Worm (Caenorhabditis elegans) whole organism, midembryonic: ENCODE measurements around the gene nspb-10.

ENCODE experiments used
- T22C8.4 ChIP-seq: fragments of 200-800 bp; sonication (Bioruptor generic); IDR thresholded peaks from 2 replicates; pipeline ENCODE4 v1.3.6; 2022; ENCODE audit warnings: missing genetic modification characterization, missing compliant biosample characterization
- cog-1 ChIP-seq: sonication (generic microtip); optimal IDR thresholded peaks from 2 replicates; lab custom pipeline; 2016; ENCODE audit warnings: missing genetic modification characterization, missing compliant biosample characterization
- flt-1 ChIP-seq: fragments of 200-800 bp; sonication (Bioruptor generic); IDR thresholded peaks from 2 replicates; pipeline ENCODE4 v1.3.6; 2022; ENCODE audit warnings: missing genetic modification characterization, missing compliant biosample characterization
- klf-2 ChIP-seq: fragments of 200-800 bp; sonication (Bioruptor generic); conservative IDR thresholded peaks from 2 replicates; pipeline ENCODE4 v1.3.6; 2022; ENCODE audit warnings: missing genetic modification reagents, missing genetic modification characterization, missing compliant biosample characterization
- med-1 ChIP-seq: sonication (generic microtip); optimal IDR thresholded peaks from 2 replicates; lab custom pipeline; 2017; ENCODE audit warnings: missing genetic modification characterization, mild to moderate bottlenecking, missing compliant biosample characterization, antibody characterized with exemption, missing genetic modification reagents; ENCODE audit not compliant: insufficient read depth
- ref-1 ChIP-seq: fragments of 200-800 bp; sonication (Bioruptor generic); conservative IDR thresholded peaks from 2 replicates; pipeline ENCODE4 v1.3.6; 2022; ENCODE audit warnings: missing genetic modification reagents, missing genetic modification characterization, missing compliant biosample characterization
- tab-1 ChIP-seq: fragments of 200-800 bp; sonication (Bioruptor generic); IDR thresholded peaks from 2 replicates; pipeline ENCODE4 v1.3.6; 2022; ENCODE audit warnings: missing genetic modification characterization, missing compliant biosample characterization
- ztf-23 ChIP-seq: fragments of 200-800 bp; sonication (Bioruptor generic); IDR thresholded peaks from 2 replicates; pipeline ENCODE4 v1.3.6; 2022; ENCODE audit warnings: missing genetic modification reagents, missing genetic modification characterization, missing compliant biosample characterization
- ztf-29 ChIP-seq: fragments of 200-800 bp; sonication (Bioruptor generic); IDR thresholded peaks from 2 replicates; pipeline ENCODE4 v1.3.6; 2022; ENCODE audit warnings: missing genetic modification reagents, missing genetic modification characterization, missing compliant biosample characterization

nspb-10 gene

DNA sequence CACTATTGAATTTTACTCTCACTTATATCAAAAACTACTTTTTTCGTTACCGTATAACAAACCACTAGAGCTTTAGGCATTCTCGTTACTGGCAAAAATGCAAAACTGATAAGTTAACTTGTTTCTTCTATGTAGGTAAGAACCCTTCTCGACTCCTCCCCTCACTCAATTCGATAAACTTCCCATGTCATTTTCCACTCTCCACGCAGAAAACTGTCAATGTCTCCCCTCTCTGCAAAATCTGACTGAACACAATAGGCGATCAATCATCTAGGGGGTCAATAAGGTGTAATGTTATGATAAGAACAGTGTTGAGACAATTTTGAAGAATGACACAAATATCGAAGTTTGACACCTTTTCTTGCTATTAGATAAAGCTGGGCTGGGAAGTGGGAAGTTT is 30.7 kb upstream of the nspb-10 start:
- no peak for TF ChIP-seq med-1 (GFP tag; lab: Kevin White, UChicago)
- TF ChIP-seq ref-1 (GFP tag; lab: Robert Waterston, UW): no peak
- no peak for TF ChIP-seq tab-1 (GFP tag; lab: Robert Waterston, UW)
- no peak for TF ChIP-seq flt-1 (GFP tag; lab: Robert Waterston, UW)
- TF ChIP-seq cog-1 (tag; lab: Kevin White, UChicago): no peak
- no peak for TF ChIP-seq T22C8.4 (GFP tag; lab: Robert Waterston, UW)
- TF ChIP-seq klf-2 (GFP tag; lab: Robert Waterston, UW): no peak
- TF ChIP-seq ztf-23 (GFP tag; lab: Robert Waterston, UW): no peak

DNA sequence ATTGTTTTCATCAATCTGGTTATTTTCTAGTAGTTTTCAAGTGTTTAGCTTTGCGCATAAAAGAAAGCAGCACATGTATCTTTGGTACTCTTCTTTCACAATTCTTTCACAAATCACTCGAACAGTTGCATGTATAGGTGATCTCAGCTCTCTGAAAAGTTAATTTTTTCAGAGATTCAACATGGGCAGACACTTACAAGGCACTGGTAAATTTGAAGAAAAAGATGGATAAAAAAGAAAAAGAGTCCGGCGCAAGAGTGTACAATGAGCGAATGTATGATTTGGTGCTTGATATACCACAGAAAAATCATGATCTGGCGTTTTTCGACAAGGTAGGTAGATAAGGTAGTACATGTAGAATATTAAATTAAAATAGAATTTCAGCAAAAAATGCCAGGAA is 30.1 kb upstream of the nspb-10 start:
- TF ChIP-seq flt-1 (GFP tag; lab: Robert Waterston, UW): no peak
- no peak for TF ChIP-seq T22C8.4 (GFP tag; lab: Robert Waterston, UW)
- no peak for TF ChIP-seq klf-2 (GFP tag; lab: Robert Waterston, UW)
- no peak for TF ChIP-seq tab-1 (GFP tag; lab: Robert Waterston, UW)
- TF ChIP-seq ref-1 (GFP tag; lab: Robert Waterston, UW): no peak
- TF ChIP-seq ztf-23 (GFP tag; lab: Robert Waterston, UW): no peak
- no peak for TF ChIP-seq cog-1 (tag; lab: Kevin White, UChicago)
- no peak for TF ChIP-seq ztf-29 (GFP tag; lab: Robert Waterston, UW)
- no peak for TF ChIP-seq med-1 (GFP tag; lab: Kevin White, UChicago)

DNA sequence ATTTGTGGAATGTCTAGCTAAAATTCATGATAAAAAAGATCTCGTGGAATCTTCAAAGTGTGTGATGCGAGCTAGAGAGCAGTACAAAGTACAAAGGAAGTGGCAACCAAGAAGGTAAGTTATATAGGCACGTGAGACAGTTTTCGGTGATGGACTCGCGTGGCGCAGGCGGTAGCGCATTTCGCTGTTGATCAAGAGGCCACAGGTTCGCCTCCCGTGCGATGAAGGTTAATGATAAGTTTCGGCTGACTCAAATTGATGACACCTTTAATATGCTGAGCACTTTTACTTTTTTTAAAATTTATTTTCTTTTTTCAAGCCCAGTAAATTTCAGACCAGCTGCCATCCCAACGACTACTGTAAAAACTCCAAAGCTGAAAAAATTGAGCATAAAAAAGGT is 28.9 kb upstream of the nspb-10 start:
- TF ChIP-seq cog-1 (tag; lab: Kevin White, UChicago) (no peak), ztf-29 (GFP tag; lab: Robert Waterston, UW) (no peak), klf-2 (GFP tag; lab: Robert Waterston, UW) (0 out of 2 replicates have a peak, but pooled peaks have one; percentile 42), T22C8.4 (GFP tag; lab: Robert Waterston, UW) (no peak), tab-1 (GFP tag; lab: Robert Waterston, UW) (0 out of 2 replicates have a peak, but pooled peaks have one; percentile 26), med-1 (GFP tag; lab: Kevin White, UChicago) (no peak), flt-1 (GFP tag; lab: Robert Waterston, UW) (no peak), ztf-23 (GFP tag; lab: Robert Waterston, UW) (no peak)

DNA sequence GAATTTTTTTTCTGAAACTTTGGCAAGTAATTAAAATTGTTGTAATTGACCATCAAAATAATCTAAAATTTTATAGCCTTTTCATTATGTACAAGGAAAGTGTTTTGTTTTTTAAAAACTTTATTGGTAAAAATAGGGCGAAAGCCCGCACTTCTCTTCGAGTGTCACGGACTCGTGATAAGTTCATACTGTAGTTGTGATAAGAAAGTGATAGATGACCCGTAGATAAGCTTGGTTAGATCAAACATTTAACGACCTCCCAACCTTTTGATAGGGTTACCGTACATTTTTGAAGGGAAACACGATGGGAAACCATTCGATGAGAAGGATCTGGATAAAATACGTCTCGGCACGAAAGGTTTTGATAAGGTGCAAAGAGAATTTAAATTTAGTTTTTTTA is 28.3 kb upstream of the nspb-10 start:
- TF ChIP-seq cog-1 (tag; lab: Kevin White, UChicago) (no peak), tab-1 (GFP tag; lab: Robert Waterston, UW) (no peak)

DNA sequence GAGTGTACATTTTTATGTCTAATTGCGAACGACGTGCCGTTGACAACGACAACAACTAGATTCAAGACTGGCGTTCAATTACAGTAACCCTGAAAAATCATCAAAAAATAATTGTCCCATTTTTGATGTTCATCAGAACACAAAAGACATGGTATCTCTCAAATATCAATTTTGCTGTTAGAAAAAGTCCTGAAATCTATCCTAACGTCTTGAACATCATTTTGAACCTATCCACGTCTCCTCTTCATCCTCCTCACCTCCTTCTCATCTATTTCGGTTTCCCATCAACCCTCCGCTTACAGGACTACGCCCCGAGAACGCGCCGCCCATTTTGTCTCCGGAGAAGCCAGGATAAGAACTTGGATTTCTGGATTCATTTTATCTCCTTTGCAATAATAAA is 27.7 kb upstream of the nspb-10 start, which contains the start of gene mltn-9:
Gene mltn-9, plus strand, starts transcription at position 301 of the 400 bp plus-strand sequence.
- TF ChIP-seq T22C8.4 (GFP tag; lab: Robert Waterston, UW) (no peak), med-1 (GFP tag; lab: Kevin White, UChicago) (no peak), ref-1 (GFP tag; lab: Robert Waterston, UW) (no peak), flt-1 (GFP tag; lab: Robert Waterston, UW) (no peak), cog-1 (tag; lab: Kevin White, UChicago) (no peak), klf-2 (GFP tag; lab: Robert Waterston, UW) (no peak), ztf-29 (GFP tag; lab: Robert Waterston, UW) (no peak), ztf-23 (GFP tag; lab: Robert Waterston, UW) (no peak), tab-1 (GFP tag; lab: Robert Waterston, UW) (no peak)

DNA sequence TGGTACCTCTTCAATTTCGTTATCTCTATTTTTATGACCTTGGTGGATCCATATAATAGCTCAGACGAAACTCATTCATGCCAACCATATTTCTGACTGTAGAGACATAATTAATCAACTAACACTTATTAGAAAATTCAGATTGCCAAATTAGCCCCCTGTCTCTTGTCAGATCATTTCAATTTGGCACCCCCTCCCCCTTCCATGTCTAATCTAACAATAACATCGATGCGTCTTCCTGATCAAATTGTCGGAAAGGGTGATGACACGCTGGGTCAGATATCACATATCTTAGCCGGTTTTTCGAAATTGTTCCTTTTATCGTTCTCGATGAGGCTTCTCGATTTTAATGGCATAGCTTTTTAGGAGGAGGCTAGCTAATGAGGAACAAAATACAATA is 23.2 kb upstream of the nspb-10 start:
- no peak for TF ChIP-seq T22C8.4 (GFP tag; lab: Robert Waterston, UW)
- no peak for TF ChIP-seq klf-2 (GFP tag; lab: Robert Waterston, UW)
- no peak for TF ChIP-seq cog-1 (tag; lab: Kevin White, UChicago)
- TF ChIP-seq ztf-29 (GFP tag; lab: Robert Waterston, UW): no peak
- no peak for TF ChIP-seq flt-1 (GFP tag; lab: Robert Waterston, UW)
- no peak for TF ChIP-seq med-1 (GFP tag; lab: Kevin White, UChicago)
- TF ChIP-seq ztf-23 (GFP tag; lab: Robert Waterston, UW): no peak
- TF ChIP-seq tab-1 (GFP tag; lab: Robert Waterston, UW): no peak
- TF ChIP-seq ref-1 (GFP tag; lab: Robert Waterston, UW): no peak

DNA sequence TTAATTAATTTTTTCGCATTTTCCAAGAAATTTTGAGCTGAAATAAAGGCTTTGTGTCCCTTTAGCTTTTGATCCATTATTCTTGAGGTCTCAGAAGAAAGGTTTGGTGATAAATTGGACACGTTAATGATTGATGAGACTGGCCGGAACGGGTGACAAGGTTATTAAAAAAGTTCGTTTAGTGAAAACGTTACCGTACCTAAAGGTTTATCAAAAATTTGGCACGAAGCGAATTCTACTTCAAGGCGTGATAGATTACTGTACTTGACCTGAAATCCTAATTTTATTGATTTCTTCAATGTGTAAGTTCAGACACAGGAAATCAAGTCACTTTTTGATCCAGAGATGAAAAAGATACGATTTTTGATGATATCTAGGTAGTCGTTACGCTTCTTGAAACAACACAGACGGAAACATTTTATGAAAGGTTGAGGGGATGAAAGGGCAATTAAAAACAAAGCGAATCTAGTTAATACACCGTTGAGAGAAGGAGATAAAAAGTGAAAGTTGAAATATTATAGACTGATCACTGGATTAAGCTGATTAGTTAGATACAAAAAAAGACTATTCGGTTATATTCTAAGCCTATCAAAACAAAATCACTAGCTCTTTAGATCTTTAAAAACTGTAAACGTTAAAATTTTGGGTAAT is 22.6 kb upstream of the nspb-10 start:
- no peak for TF ChIP-seq T22C8.4 (GFP tag; lab: Robert Waterston, UW)

DNA sequence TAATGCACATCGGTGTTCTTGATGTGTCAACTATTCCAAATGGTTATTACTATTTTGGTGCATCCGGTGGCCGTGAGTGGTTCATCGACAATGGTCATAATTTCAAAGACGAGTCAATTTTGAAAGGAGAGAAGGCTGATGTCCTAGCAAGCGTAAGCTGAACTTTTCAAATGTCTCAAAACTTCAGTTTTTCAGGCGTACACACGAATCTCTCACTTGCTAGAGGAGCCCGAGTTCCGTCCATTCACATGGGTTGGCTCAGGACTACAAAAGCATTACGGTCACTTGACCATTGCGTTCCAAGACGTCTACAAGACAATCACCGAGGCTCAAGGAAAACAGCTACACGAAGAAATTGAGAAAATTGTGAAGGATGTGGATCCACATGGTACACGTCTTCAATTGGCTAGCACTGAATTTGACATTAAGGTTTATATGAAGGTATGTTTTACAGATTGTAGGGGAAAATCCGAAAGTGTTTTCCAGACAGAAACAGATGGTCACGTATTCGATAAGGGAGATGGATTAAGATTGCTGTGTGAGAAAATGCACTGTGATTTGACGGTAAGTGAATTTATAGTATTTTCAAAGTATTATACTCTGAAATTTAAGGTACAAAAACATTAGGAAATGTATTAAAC is 21.4 kb upstream of the nspb-10 start:
- no peak for TF ChIP-seq cog-1 (tag; lab: Kevin White, UChicago)
- TF ChIP-seq med-1 (GFP tag; lab: Kevin White, UChicago): no peak
- no peak for TF ChIP-seq T22C8.4 (GFP tag; lab: Robert Waterston, UW)
- no peak for TF ChIP-seq ref-1 (GFP tag; lab: Robert Waterston, UW)
- no peak for TF ChIP-seq klf-2 (GFP tag; lab: Robert Waterston, UW)
- no peak for TF ChIP-seq tab-1 (GFP tag; lab: Robert Waterston, UW)
- no peak for TF ChIP-seq flt-1 (GFP tag; lab: Robert Waterston, UW)

DNA sequence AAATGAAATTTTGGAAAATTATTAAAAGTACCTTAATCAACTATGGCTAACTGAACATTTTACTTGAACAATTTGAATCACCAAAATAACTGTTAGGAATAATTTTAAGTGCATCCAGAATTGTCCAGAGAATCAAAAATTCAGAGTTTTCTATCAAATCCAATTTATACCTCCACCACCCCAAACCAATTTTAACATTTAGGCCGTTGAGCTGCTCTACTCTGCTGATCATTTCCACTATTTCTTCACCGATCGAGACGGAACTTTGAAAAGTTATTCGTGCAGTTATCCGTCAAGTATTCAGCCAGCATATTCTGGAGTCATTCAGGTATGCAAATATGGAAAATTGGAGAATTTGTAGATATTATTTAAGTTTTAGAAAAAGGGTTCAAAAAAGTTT is 20.4 kb upstream of the nspb-10 start:
- TF ChIP-seq flt-1 (GFP tag; lab: Robert Waterston, UW) (no peak), tab-1 (GFP tag; lab: Robert Waterston, UW) (no peak), med-1 (GFP tag; lab: Kevin White, UChicago) (no peak), klf-2 (GFP tag; lab: Robert Waterston, UW) (no peak), ref-1 (GFP tag; lab: Robert Waterston, UW) (no peak), ztf-23 (GFP tag; lab: Robert Waterston, UW) (no peak), ztf-29 (GFP tag; lab: Robert Waterston, UW) (no peak), cog-1 (tag; lab: Kevin White, UChicago) (no peak), T22C8.4 (GFP tag; lab: Robert Waterston, UW) (no peak)
